Worm (Caenorhabditis elegans) whole organism, young adult: ENCODE measurements around the gene srxa-10.

Experiments
- B0035.1 ChIP-seq: sonication (generic microtip); optimal IDR thresholded peaks from 2 replicates; lab custom pipeline; 2016; ENCODE audit warnings: missing genetic modification characterization, mild to moderate bottlenecking, missing compliant biosample characterization, missing genotype, missing genetic modification reagents
- B0336.3 ChIP-seq: fragments of 200-800 bp; sonication (Bioruptor generic); IDR thresholded peaks from 2 replicates; pipeline ENCODE4 v1.3.6; 2022; ENCODE audit warnings: missing genetic modification characterization, missing compliant biosample characterization
- C17E4.6 ChIP-seq: fragments of 200-800 bp; sonication (Bioruptor generic); IDR thresholded peaks from 2 replicates; pipeline ENCODE4 v1.3.6; 2022; ENCODE audit warnings: missing genetic modification reagents, missing genetic modification characterization, missing compliant biosample characterization
- D2030.7 ChIP-seq: fragments of 200-800 bp; sonication (Bioruptor generic); IDR thresholded peaks from 2 replicates; pipeline ENCODE4 v1.3.6; 2022; ENCODE audit warnings: missing genetic modification reagents, missing genetic modification characterization, missing compliant biosample characterization
- F39B2.1 ChIP-seq: fragments of 200-800 bp; sonication (Bioruptor generic); IDR thresholded peaks from 2 replicates; pipeline ENCODE4 v1.3.6; 2022; ENCODE audit warnings: missing genetic modification reagents, missing genetic modification characterization, missing compliant biosample characterization
- F57C9.4 ChIP-seq: sonication (generic microtip); optimal IDR thresholded peaks from 2 replicates; lab custom pipeline; 2017; ENCODE audit warnings: mild to moderate bottlenecking, missing genetic modification characterization, missing compliant biosample characterization
- Y53G8AR.9 ChIP-seq: fragments of 200-800 bp; sonication (Bioruptor generic); conservative IDR thresholded peaks from 2 replicates; pipeline ENCODE4 v1.3.6; 2022; ENCODE audit warnings: missing genetic modification reagents, missing genetic modification characterization, missing compliant biosample characterization
- ZK185.1 ChIP-seq: sonication (generic microtip); optimal IDR thresholded peaks from 2 replicates; lab custom pipeline; 2016; ENCODE audit warnings: mild to moderate bottlenecking, missing genetic modification characterization, missing compliant biosample characterization; ENCODE audit not compliant: poor library complexity, severe bottlenecking
- akir-1 ChIP-seq: fragments of 200-800 bp; sonication (Bioruptor generic); optimal IDR thresholded peaks from 2 replicates; lab custom pipeline; 2018; ENCODE audit warnings: mild to moderate bottlenecking, missing genetic modification characterization, moderate library complexity, missing compliant biosample characterization
- attf-3 ChIP-seq: fragments of 200-800 bp; sonication (Bioruptor generic); conservative IDR thresholded peaks from 2 replicates; pipeline ENCODE4 v1.3.6; 2022; ENCODE audit warnings: missing genetic modification reagents, missing genetic modification characterization, missing compliant biosample characterization
- attf-5 ChIP-seq: fragments of 200-800 bp; sonication (Bioruptor generic); optimal IDR thresholded peaks from 2 replicates; lab custom pipeline; 2018; ENCODE audit warnings: mild to moderate bottlenecking, missing genetic modification characterization, missing compliant biosample characterization
- bed-1 ChIP-seq: fragments of 200-800 bp; sonication (Bioruptor generic); IDR thresholded peaks from 2 replicates; pipeline ENCODE4 v1.3.6; 2022; ENCODE audit warnings: missing genetic modification reagents, missing genetic modification characterization, missing compliant biosample characterization
- cebp-2 ChIP-seq: fragments of 200-800 bp; sonication (Bioruptor generic); IDR thresholded peaks from 2 replicates; pipeline ENCODE4 v1.3.6; 2022; ENCODE audit warnings: missing genetic modification characterization, missing compliant biosample characterization
- ceh-100 ChIP-seq: fragments of 200-800 bp; sonication (Bioruptor generic); IDR thresholded peaks from 2 replicates; pipeline ENCODE4 v1.3.6; 2022; ENCODE audit warnings: missing genetic modification reagents, missing genetic modification characterization, missing compliant biosample characterization
- ceh-27 ChIP-seq: fragments of 200-800 bp; sonication (Bioruptor generic); optimal IDR thresholded peaks from 2 replicates; lab custom pipeline; 2018; ENCODE audit warnings: mild to moderate bottlenecking, missing genetic modification characterization, moderate library complexity, missing compliant biosample characterization
- ceh-58 ChIP-seq: fragments of 200-800 bp; sonication (Bioruptor generic); IDR thresholded peaks from 2 replicates; pipeline ENCODE4 v1.3.6; 2022; ENCODE audit warnings: missing genetic modification characterization, missing compliant biosample characterization
- die-1 ChIP-seq: sonication (generic microtip); optimal IDR thresholded peaks from 2 replicates; lab custom pipeline; 2016; ENCODE audit warnings: missing genotype, mild to moderate bottlenecking, missing genetic modification characterization, missing compliant biosample characterization
- dox-1 ChIP-seq: fragments of 200-800 bp; sonication (Bioruptor generic); IDR thresholded peaks from 2 replicates; pipeline ENCODE4 v1.3.6; 2022; ENCODE audit warnings: missing genetic modification reagents, missing genetic modification characterization, missing compliant biosample characterization
- dpl-1 ChIP-seq: fragments of 150-350 bp; optimal IDR thresholded peaks from 2 replicates; lab custom pipeline; 2014; ENCODE audit warnings: missing biosample characterization, missing genetic modification reagents, missing genetic modification characterization
- efl-1 ChIP-seq: fragments of 150-350 bp; optimal IDR thresholded peaks from 2 replicates; lab custom pipeline; 2014; ENCODE audit warnings: missing biosample characterization, missing genetic modification reagents, missing genetic modification characterization
- egl-44 ChIP-seq: fragments of 200-800 bp; sonication (Bioruptor generic); IDR thresholded peaks from 2 replicates; pipeline ENCODE4 v1.3.6; 2022; ENCODE audit warnings: missing genetic modification reagents, missing genetic modification characterization, missing compliant biosample characterization
- ekl-4 ChIP-seq: fragments of 200-800 bp; sonication (Bioruptor generic); IDR thresholded peaks from 2 replicates; pipeline ENCODE4 v1.3.6; 2022; ENCODE audit warnings: missing genetic modification reagents, missing genetic modification characterization, missing compliant biosample characterization
- him-1 ChIP-seq: sonication (generic microtip); optimal IDR thresholded peaks from 2 replicates; lab custom pipeline; 2016; ENCODE audit warnings: missing genotype, missing genetic modification reagents, missing genetic modification characterization, missing compliant biosample characterization
- hlh-26 ChIP-seq: fragments of 200-800 bp; sonication (Bioruptor generic); conservative IDR thresholded peaks from 2 replicates; pipeline ENCODE4 v1.3.6; 2022; ENCODE audit warnings: missing genetic modification reagents, missing genetic modification characterization, missing compliant biosample characterization
- hmg-1.2 ChIP-seq: fragments of 200-800 bp; sonication (Bioruptor generic); IDR thresholded peaks from 2 replicates; pipeline ENCODE4 v1.3.6; 2022; ENCODE audit warnings: missing genetic modification reagents, missing genetic modification characterization, missing compliant biosample characterization
- hrde-1 ChIP-seq: sonication (generic microtip); optimal IDR thresholded peaks from 2 replicates; lab custom pipeline; 2016; ENCODE audit warnings: missing genetic modification characterization, mild to moderate bottlenecking, missing compliant biosample characterization, moderate library complexity, missing genotype, missing genetic modification reagents, borderline replicate concordance
- hsf-1 ChIP-seq: fragments of 200-800 bp; sonication (Bioruptor generic); IDR thresholded peaks from 2 replicates; pipeline ENCODE4 v1.3.6; 2022; ENCODE audit warnings: missing genetic modification reagents, missing genetic modification characterization, missing compliant biosample characterization
- lag-1 ChIP-seq: fragments of 200-800 bp; sonication (Bioruptor generic); IDR thresholded peaks from 2 replicates; pipeline ENCODE4 v1.3.6; 2022; ENCODE audit warnings: missing genetic modification reagents, missing genetic modification characterization, missing compliant biosample characterization
- lin-35 ChIP-seq, 3 experiments: fragments of 150-350 bp in 2 of 3; sonication (generic microtip) in 1 of 3; optimal IDR thresholded peaks; 2 replicates each; lab custom pipeline; 2014 to 2018; ENCODE audit warnings: missing biosample characterization in 3 of 3, missing genetic modification characterization in 3 of 3, missing genetic modification reagents in 3 of 3
- lin-54 ChIP-seq: fragments of 200-800 bp; sonication (Bioruptor generic); optimal IDR thresholded peaks from 2 replicates; lab custom pipeline; 2018; ENCODE audit warnings: mild to moderate bottlenecking, missing genetic modification characterization, missing compliant biosample characterization
- lir-1 ChIP-seq: fragments of 200-800 bp; sonication (Bioruptor generic); conservative IDR thresholded peaks from 2 replicates; pipeline ENCODE4 v1.3.6; 2022; ENCODE audit warnings: missing genetic modification reagents, missing genetic modification characterization, missing compliant biosample characterization
- lsy-27 ChIP-seq: sonication (generic microtip); optimal IDR thresholded peaks from 2 replicates; lab custom pipeline; 2017; ENCODE audit warnings: missing genetic modification characterization, mild to moderate bottlenecking, missing compliant biosample characterization, antibody characterized with exemption, missing genotype, borderline replicate concordance; ENCODE audit not compliant: insufficient read depth
- mcd-1 ChIP-seq: fragments of 200-800 bp; sonication (Bioruptor generic); IDR thresholded peaks from 2 replicates; pipeline ENCODE4 v1.3.6; 2022; ENCODE audit warnings: missing genetic modification reagents, missing genetic modification characterization, missing compliant biosample characterization
- mel-28 ChIP-seq: sonication (generic microtip); optimal IDR thresholded peaks from 2 replicates; lab custom pipeline; 2016; ENCODE audit warnings: borderline replicate concordance, mild to moderate bottlenecking, missing genetic modification characterization, missing compliant biosample characterization
- nfyb-1 ChIP-seq: fragments of 200-800 bp; sonication (Bioruptor generic); IDR thresholded peaks from 2 replicates; pipeline ENCODE4 v1.3.6; 2022; ENCODE audit warnings: missing genetic modification reagents, missing genetic modification characterization, missing compliant biosample characterization
- nhr-80 ChIP-seq: sonication (generic microtip); optimal IDR thresholded peaks from 2 replicates; lab custom pipeline; 2016; ENCODE audit warnings: missing genetic modification characterization, missing compliant biosample characterization
- repo-1 ChIP-seq: sonication (generic microtip); optimal IDR thresholded peaks from 2 replicates; lab custom pipeline; 2017; ENCODE audit warnings: mild to moderate bottlenecking, missing genetic modification characterization, missing compliant biosample characterization
- rpc-1 ChIP-seq, 2 experiments: fragments of 150-350 bp in 1 of 2; sonication (generic microtip) in 1 of 2; optimal IDR thresholded peaks; 2 replicates each; lab custom pipeline; 2014 to 2018; ENCODE audit warnings: missing biosample characterization in 1 of 2, missing genetic modification characterization in 1 of 2, missing genetic modification reagents in 1 of 2, missing genotype in 1 of 2
- snpc-1.1 ChIP-seq: sonication (generic microtip); optimal IDR thresholded peaks from 2 replicates; lab custom pipeline; 2017; ENCODE audit warnings: missing genetic modification characterization, mild to moderate bottlenecking, missing compliant biosample characterization, antibody characterized with exemption, moderate library complexity, missing genotype, missing genetic modification reagents; ENCODE audit not compliant: insufficient read depth
- snpc-1.3 ChIP-seq: sonication (generic microtip); optimal IDR thresholded peaks from 2 replicates; lab custom pipeline; 2017; ENCODE audit warnings: missing genetic modification characterization, mild to moderate bottlenecking, missing compliant biosample characterization, antibody characterized with exemption, moderate library complexity, missing genotype, missing genetic modification reagents; ENCODE audit not compliant: insufficient read depth
- snpc-4 ChIP-seq, 5 experiments: fragments of 150-350 bp in 1 of 5; sonication (generic microtip) in 4 of 5; optimal IDR thresholded peaks; 2 replicates each; lab custom pipeline; 2014 to 2018; ENCODE audit warnings: missing genetic modification characterization in 5 of 5, missing biosample characterization in 3 of 5, antibody characterized with exemption in 2 of 5, mild to moderate bottlenecking in 2 of 5, missing compliant biosample characterization in 2 of 5, missing genotype in 2 of 5, moderate library complexity in 2 of 5, missing genetic modification reagents in 1 of 5
- sptf-2 ChIP-seq: fragments of 200-800 bp; sonication (Bioruptor generic); optimal IDR thresholded peaks from 2 replicates; lab custom pipeline; 2018; ENCODE audit warnings: mild to moderate bottlenecking, missing genetic modification characterization, missing compliant biosample characterization
- unc-130 ChIP-seq: sonication (generic microtip); optimal IDR thresholded peaks from 2 replicates; lab custom pipeline; 2016; ENCODE audit warnings: missing genetic modification reagents, missing genetic modification characterization, missing compliant biosample characterization
- zim-3 ChIP-seq: sonication (generic microtip); optimal IDR thresholded peaks from 2 replicates; lab custom pipeline; 2017; ENCODE audit warnings: mild to moderate bottlenecking, missing genetic modification characterization, moderate library complexity, missing compliant biosample characterization
- ztf-22 ChIP-seq: fragments of 200-800 bp; sonication (Bioruptor generic); optimal IDR thresholded peaks from 2 replicates; lab custom pipeline; 2018; ENCODE audit warnings: mild to moderate bottlenecking, missing genetic modification characterization, moderate library complexity, missing compliant biosample characterization

srxa-10 gene

ce11 chrIII:9745333-9745897, 50.9 kb downstream of the srxa-10 start (continued):
- TF ChIP-seq Y53G8AR.9 (peak; percentile 72; the same call in 1 of the 2 replicates), lsy-27 (tag; lab: Kevin White, UChicago) (no peak), hrde-1 (tag; lab: Kevin White, UChicago) (peak; percentile 5), unc-130 (GFP tag; lab: Kevin White, UChicago) (no peak), egl-44 (no peak), die-1 (tag; lab: Kevin White, UChicago) (no peak), ZK185.1 (no peak), lir-1 (GFP tag; lab: Robert Waterston, UW) (no peak), nhr-80 (no peak), lag-1 (GFP tag; lab: Robert Waterston, UW) (no peak), ekl-4 (GFP tag; lab: Robert Waterston, UW) (0 out of 2 replicates have a peak, but pooled peaks have one; percentile 54), snpc-1.1 (tag; lab: Kevin White, UChicago) (no peak), hlh-26 (GFP tag; lab: Robert Waterston, UW) (no peak), lin-35 (GFP tag; optimal IDR thresholded peaks at IDR 0.05; lab: Kevin White, UChicago) (no peak), D2030.7 (0 out of 2 replicates have a peak, but pooled peaks have one; percentile 29), C17E4.6 (0 out of 2 replicates have a peak, but pooled peaks have one; percentile 12), F57C9.4 (tag; lab: Kevin White, UChicago) (no peak), nfyb-1 (GFP tag; lab: Robert Waterston, UW) (no peak), repo-1 (no peak), mel-28 (tag; lab: Kevin White, UChicago) (no peak), ceh-27 (no peak), cebp-2 (GFP tag; lab: Robert Waterston, UW) (no peak), F39B2.1 (GFP tag; lab: Robert Waterston, UW) (no peak; the same call in 1 of the 2 replicates), ztf-22 (GFP tag; lab: Kevin White, UChicago) (no peak), attf-3 (GFP tag; lab: Robert Waterston, UW) (no peak), snpc-4 (GFP tag; optimal IDR thresholded peaks at IDR 0.05; lab: Kevin White, UChicago) (no peak), snpc-4 (tag; optimal IDR thresholded peaks at IDR 0.05; lab: Kevin White, UChicago) (no peak), sptf-2 (GFP tag; lab: Kevin White, UChicago) (no peak), efl-1 (GFP tag; lab: Kevin White, UChicago) (no peak), akir-1 (GFP tag; lab: Kevin White, UChicago) (no peak), attf-5 (GFP tag; lab: Kevin White, UChicago) (no peak), lin-54 (GFP tag; lab: Kevin White, UChicago) (peak; percentile 59), B0035.1 (tag; lab: Kevin White, UChicago) (no peak), bed-1 (GFP tag; lab: Robert Waterston, UW) (no peak), hsf-1 (GFP tag; lab: Robert Waterston, UW) (peak; percentile 60), rpc-1 (optimal IDR thresholded peaks at IDR 0.05; lab: Kevin White, UChicago) (no peak), rpc-1 (tag; optimal IDR thresholded peaks at IDR 0.05; lab: Kevin White, UChicago) (no peak), dpl-1 (GFP tag; lab: Kevin White, UChicago) (no peak), ceh-58 (GFP tag; lab: Robert Waterston, UW) (0 out of 2 replicates have a peak, but pooled peaks have one; percentile 3), B0336.3 (peak; percentile 70), him-1 (tag; lab: Kevin White, UChicago) (no peak), snpc-1.3 (tag; lab: Kevin White, UChicago) (no peak), hmg-1.2 (GFP tag; lab: Robert Waterston, UW) (peak; percentile 11; the same call in 1 of the 2 replicates), zim-3 (tag; lab: Kevin White, UChicago) (no peak), dox-1 (GFP tag; lab: Robert Waterston, UW) (no peak), ceh-100 (GFP tag; lab: Robert Waterston, UW) (0 out of 2 replicates have a peak, but pooled peaks have one; percentile 11), mcd-1 (GFP tag; lab: Robert Waterston, UW) (0 out of 2 replicates have a peak, but pooled peaks have one; percentile 17)
